Worm (Caenorhabditis elegans): ENCODE data around the gene str-115.

The str-115 gene

ce11 chrV:11228653-11229173, 40.2 kb upstream of the str-115 start, which contains the start of gene pqn-70 (continued):
- TF ChIP-seq hlh-30 (tag; optimal IDR thresholded peaks at IDR 0.05; ENCODE audit: insufficient read depth) = peak; percentile 98
- peak; percentile 87 for TF ChIP-seq mes-2 (tag; optimal IDR thresholded peaks at IDR 0.05; ENCODE audit: poor library complexity, severe bottlenecking)
- peak; percentile 71 to 91 for TF ChIP-seq lsy-2 (tag; optimal IDR thresholded peaks at IDR 0.05)
- no peak for TF ChIP-seq lin-29 (GFP tag; IDR thresholded peaks at IDR 0.05)
- TF ChIP-seq ceh-44 (GFP tag; IDR thresholded peaks at IDR 0.05) = peak; percentile 65; the same call in 1 of the 2 replicates

- TF ChIP-seq ceh-20 (GFP tag; IDR thresholded peaks at IDR 0.05) (0 out of 2 replicates have a peak, but pooled peaks have one; percentile 13), dmd-9 (GFP tag; IDR thresholded peaks at IDR 0.05) (no peak), nhr-28 (tag; optimal IDR thresholded peaks at IDR 0.05) (peak; percentile 39)
These were observed 37.7 kb upstream of the str-115 start for ce11 chrV:11231177-11231576.

- TF ChIP-seq ama-1 (optimal IDR thresholded peaks at IDR 0.05) (no peak), nhr-28 (tag; optimal IDR thresholded peaks at IDR 0.05) (no peak), nhr-10 (tag; optimal IDR thresholded peaks at IDR 0.05) (no peak), egl-27 (tag; optimal IDR thresholded peaks at IDR 0.05) (no peak), R02D3.7 (tag; optimal IDR thresholded peaks at IDR 0.05) (no peak), aha-1 (tag) (peak; percentile 83)
These were observed 34.5 kb upstream of the str-115 start, which contains the start of gene T19B10.5 for ce11 chrV:11234350-11234749. TSS of gene T19B10.5 (plus strand) at chrV:11234650.

- TF ChIP-seq zfp-2 (tag; optimal IDR thresholded peaks at IDR 0.05) = no peak
- peak; percentile 91 for TF ChIP-seq pqm-1 (tag; optimal IDR thresholded peaks at IDR 0.05)
- no peak for TF ChIP-seq daf-12 (tag; optimal IDR thresholded peaks at IDR 0.05)
- TF ChIP-seq fkh-10 (GFP tag; optimal IDR thresholded peaks at IDR 0.05) = no peak
- no peak for TF ChIP-seq ceh-44 (GFP tag; IDR thresholded peaks at IDR 0.05)
- no peak for TF ChIP-seq F49E8.2 (tag; optimal IDR thresholded peaks at IDR 0.05; ENCODE audit: borderline replicate concordance)
- no peak for TF ChIP-seq zag-1 (tag; optimal IDR thresholded peaks at IDR 0.05)
- TF ChIP-seq lin-29 (GFP tag; IDR thresholded peaks at IDR 0.05) = no peak
- TF ChIP-seq dmd-6 (GFP tag; IDR thresholded peaks at IDR 0.05) = peak; percentile 54
- TF ChIP-seq daf-19 (GFP tag; conservative IDR thresholded peaks at IDR 0.05) = no peak
- peak; percentile 27 for TF ChIP-seq nhr-28 (tag; optimal IDR thresholded peaks at IDR 0.05)
- no peak for TF ChIP-seq ama-1 (optimal IDR thresholded peaks at IDR 0.05)
- no peak for TF ChIP-seq snpc-1.2 (GFP tag; IDR thresholded peaks at IDR 0.05)
- TF ChIP-seq zfp-3 (GFP tag; conservative IDR thresholded peaks at IDR 0.05) = no peak
- no peak for TF ChIP-seq hif-1 (tag; optimal IDR thresholded peaks at IDR 0.05)
- TF ChIP-seq lin-15B (tag; optimal IDR thresholded peaks at IDR 0.05) = no peak
- TF ChIP-seq hlh-11 (tag; optimal IDR thresholded peaks at IDR 0.05) = peak; percentile 70
- TF ChIP-seq ZK546.5 (tag; optimal IDR thresholded peaks at IDR 0.05) = no peak
- TF ChIP-seq unc-39 (tag; optimal IDR thresholded peaks at IDR 0.05) = no peak
- TF ChIP-seq nhr-41 (GFP tag; IDR thresholded peaks at IDR 0.05) = no peak; the same call in 1 of the 2 replicates
- TF ChIP-seq unc-62 (GFP tag; optimal IDR thresholded peaks at IDR 0.05 in 1 of 2) = peak in 1 of 2 experiments; percentile 88
- TF ChIP-seq unc-62 (tag; optimal IDR thresholded peaks at IDR 0.05) = no peak
- 0 out of 2 replicates have a peak, but pooled peaks have one; percentile 3 for TF ChIP-seq nhr-42 (GFP tag; IDR thresholded peaks at IDR 0.05)
- TF ChIP-seq lsy-2 (tag; optimal IDR thresholded peaks at IDR 0.05) = peak in 1 of 2 experiments; percentile 12
- peak; percentile 60; the same call in 1 of the 2 replicates for TF ChIP-seq php-3 (GFP tag; IDR thresholded peaks at IDR 0.05)
- TF ChIP-seq F26F4.8 (GFP tag; conservative IDR thresholded peaks at IDR 0.05) = no peak
- no peak for TF ChIP-seq nhr-6 (tag; optimal IDR thresholded peaks at IDR 0.05)
- TF ChIP-seq lin-38 (GFP tag; IDR thresholded peaks at IDR 0.05) = no peak
- TF ChIP-seq set-16 (GFP tag; IDR thresholded peaks at IDR 0.05) = no peak
- TF ChIP-seq tra-1 (GFP tag; IDR thresholded peaks at IDR 0.05) = no peak
- TF ChIP-seq gei-8 (GFP tag; optimal IDR thresholded peaks at IDR 0.05) = no peak
- TF ChIP-seq nhr-77 (tag; optimal IDR thresholded peaks at IDR 0.05) = no peak
- no peak for TF ChIP-seq daf-8 (GFP tag; IDR thresholded peaks at IDR 0.05)
- TF ChIP-seq aha-1 (tag) = peak; percentile 5
- TF ChIP-seq fos-1 (tag; optimal IDR thresholded peaks at IDR 0.05) = no peak
- peak; percentile 37 for TF ChIP-seq dve-1 (tag; optimal IDR thresholded peaks at IDR 0.05; ENCODE audit: insufficient read depth)
- peak; percentile 23 for TF ChIP-seq mxl-3 (GFP tag; optimal IDR thresholded peaks at IDR 0.05)
- TF ChIP-seq rbr-2 (tag; optimal IDR thresholded peaks at IDR 0.05) = no peak
These were observed 33.0 kb upstream of the str-115 start for ce11 chrV:11235876-11236275.

All from whole organism, L4 larva.